Fruit fly (Drosophila melanogaster) whole organism, embryonic: Measurements from ENCODE around the gene CG31650.
A peak's percentile ranks its signal among the peaks of the same experiment; 100 is the strongest.

Experiments used
- ATbp ChIP-seq: fragments of 200-800 bp; sonication (Bioruptor generic); optimal IDR thresholded peaks from 2 replicates; lab custom pipeline; 2017; ENCODE audit warnings: missing biosample characterization, mild to moderate bottlenecking, missing genetic modification characterization, missing genetic modification reagents
- Ada2b ChIP-seq: fragments of 200-800 bp; sonication (Bioruptor generic); IDR thresholded peaks from 2 replicates; pipeline ENCODE4 v1.3.6; 2022; ENCODE audit warnings: missing biosample characterization, missing genetic modification characterization
- Antp ChIP-seq: fragments of 200-800 bp; sonication (Bioruptor generic); optimal IDR thresholded peaks from 3 replicates; lab custom pipeline; 2016; ENCODE audit warnings: missing biosample characterization, missing genetic modification characterization
- Bdp1 ChIP-seq: fragments of 200-800 bp; sonication (Bioruptor generic); optimal IDR thresholded peaks from 3 replicates; lab custom pipeline; 2016; ENCODE audit warnings: missing biosample characterization, missing genetic modification characterization
- CG10979 ChIP-seq: fragments of 200-800 bp; sonication (Bioruptor generic); optimal IDR thresholded peaks from 2 replicates; lab custom pipeline; 2018; ENCODE audit warnings: missing biosample characterization, mild to moderate bottlenecking, missing genetic modification characterization, moderate library complexity
- CG11696 ChIP-seq: fragments of 200-800 bp; sonication (Bioruptor generic); IDR thresholded peaks from 2 replicates; pipeline ENCODE4 v1.3.6; 2022; ENCODE audit warnings: missing biosample characterization, missing genetic modification characterization
- CG1602 ChIP-seq: fragments of 200-800 bp; sonication (Bioruptor generic); optimal IDR thresholded peaks from 3 replicates; lab custom pipeline; 2016; ENCODE audit warnings: missing biosample characterization, missing genetic modification characterization
- CG18262 ChIP-seq: fragments of 200-800 bp; optimal IDR thresholded peaks from 3 replicates; lab custom pipeline; 2019; ENCODE audit warnings: missing biosample characterization, mild to moderate bottlenecking, missing genetic modification characterization, moderate library complexity
- CG31224 ChIP-seq: fragments of 200-800 bp; sonication (Bioruptor generic); IDR thresholded peaks from 2 replicates; pipeline ENCODE4 v1.3.6; 2022; ENCODE audit warnings: missing biosample characterization, missing genetic modification characterization
- CG34376 ChIP-seq: fragments of 200-800 bp; sonication (Bioruptor generic); optimal IDR thresholded peaks from 2 replicates; lab custom pipeline; 2018; ENCODE audit warnings: missing biosample characterization, mild to moderate bottlenecking, missing genetic modification characterization
- CG6272 ChIP-seq: fragments of 200-800 bp; sonication (Bioruptor generic); IDR thresholded peaks from 2 replicates; pipeline ENCODE4 v1.3.6; 2022; ENCODE audit warnings: missing biosample characterization, missing genetic modification characterization
- CG6654 ChIP-seq: fragments of 200-800 bp; sonication (Bioruptor generic); optimal IDR thresholded peaks from 2 replicates; lab custom pipeline; 2017; ENCODE audit warnings: missing biosample characterization, mild to moderate bottlenecking, missing genetic modification characterization
- CG8359 ChIP-seq: fragments of 200-800 bp; sonication (Bioruptor generic); optimal IDR thresholded peaks from 2 replicates; lab custom pipeline; 2017; ENCODE audit warnings: missing biosample characterization, mild to moderate bottlenecking, missing genetic modification characterization, borderline replicate concordance
- CG8765 ChIP-seq: fragments of 200-800 bp; sonication (Bioruptor generic); IDR thresholded peaks from 2 replicates; pipeline ENCODE4 v1.3.6; 2022; ENCODE audit warnings: missing biosample characterization, missing genetic modification characterization
- CG8924 ChIP-seq: fragments of 200-800 bp; optimal IDR thresholded peaks from 3 replicates; lab custom pipeline; 2019; ENCODE audit warnings: missing biosample characterization, mild to moderate bottlenecking, missing genetic modification characterization, moderate library complexity
- CG9437 ChIP-seq: fragments of 200-800 bp; sonication (Bioruptor generic); optimal IDR thresholded peaks from 2 replicates; lab custom pipeline; 2018; ENCODE audit warnings: missing biosample characterization, mild to moderate bottlenecking, missing genetic modification characterization
- CG9609 ChIP-seq: fragments of 200-800 bp; sonication (Bioruptor generic); optimal IDR thresholded peaks from 3 replicates; lab custom pipeline; 2016; ENCODE audit warnings: missing biosample characterization, missing genetic modification characterization
- CrebB ChIP-seq: fragments of 200-800 bp; sonication (Bioruptor generic); optimal IDR thresholded peaks from 3 replicates; lab custom pipeline; 2018; ENCODE audit warnings: missing biosample characterization, mild to moderate bottlenecking, missing genetic modification characterization
- Dbx ChIP-seq: fragments of 200-800 bp; sonication (Bioruptor generic); IDR thresholded peaks from 3 replicates; pipeline ENCODE4 v1.3.6; 2022; ENCODE audit warnings: missing biosample characterization, missing genetic modification characterization
- Dip3 ChIP-seq: fragments of 200-800 bp; sonication (Bioruptor generic); optimal IDR thresholded peaks from 3 replicates; lab custom pipeline; 2016; ENCODE audit warnings: missing biosample characterization, missing genetic modification characterization
- E2f2 ChIP-seq: fragments of 200-800 bp; sonication (Bioruptor generic); IDR thresholded peaks from 2 replicates; pipeline ENCODE4 v1.3.6; 2022; ENCODE audit warnings: missing biosample characterization, missing genetic modification characterization
- ERR ChIP-seq: fragments of 200-800 bp; sonication (Bioruptor generic); optimal IDR thresholded peaks from 2 replicates; lab custom pipeline; 2016; ENCODE audit warnings: missing biosample characterization, missing genetic modification characterization
- Eip74EF ChIP-seq, 2 experiments: fragments of 200-800 bp in 1 of 2; fragments of >200 bp in 1 of 2; sonication (Bioruptor generic) in 1 of 2; optimal IDR thresholded peaks; 2 replicates each; lab custom pipeline; 2017 to 2019; ENCODE audit warnings: missing biosample characterization in 2 of 2, missing genetic modification characterization in 2 of 2, mild to moderate bottlenecking in 1 of 2, moderate library complexity in 1 of 2
- HHEX ChIP-seq: fragments of 200-800 bp; sonication (Bioruptor generic); optimal IDR thresholded peaks from 3 replicates; lab custom pipeline; 2017; ENCODE audit warnings: missing biosample characterization, mild to moderate bottlenecking, missing genetic modification characterization, missing genetic modification reagents
- Hmx ChIP-seq: fragments of 200-800 bp; sonication (Bioruptor generic); optimal IDR thresholded peaks from 2 replicates; lab custom pipeline; 2016; ENCODE audit warnings: missing biosample characterization, missing genetic modification characterization
- Hr51 ChIP-seq, 2 experiments: fragments of 200-800 bp; sonication (Bioruptor generic); optimal IDR thresholded peaks; 2 replicates in 1 of 2; 3 replicates in 1 of 2; lab custom pipeline; 2016 to 2018; ENCODE audit warnings: missing biosample characterization in 2 of 2, missing genetic modification characterization in 2 of 2, mild to moderate bottlenecking in 1 of 2, moderate library complexity in 1 of 2
- Oli ChIP-seq: fragments of 200-800 bp; sonication (Bioruptor generic); optimal IDR thresholded peaks from 2 replicates; lab custom pipeline; 2018; ENCODE audit warnings: missing biosample characterization, mild to moderate bottlenecking, missing genetic modification characterization, moderate library complexity
- Optix ChIP-seq: fragments of 200-800 bp; sonication (Bioruptor generic); IDR thresholded peaks from 3 replicates; pipeline ENCODE4 v1.3.6; 2022; ENCODE audit warnings: missing biosample characterization, missing genetic modification characterization
- PHDP ChIP-seq: fragments of 200-800 bp; sonication (Bioruptor generic); optimal IDR thresholded peaks from 3 replicates; lab custom pipeline; 2018; ENCODE audit warnings: missing biosample characterization, mild to moderate bottlenecking, missing genetic modification characterization, moderate library complexity
- Poxn ChIP-seq: fragments of 200-800 bp; sonication (Bioruptor generic); IDR thresholded peaks from 2 replicates; pipeline ENCODE4 v1.3.6; 2022; ENCODE audit warnings: missing biosample characterization, missing genetic modification characterization
- Sry-δ ChIP-seq: fragments of 200-800 bp; sonication (Bioruptor generic); optimal IDR thresholded peaks from 2 replicates; lab custom pipeline; 2016; ENCODE audit warnings: missing biosample characterization, missing genetic modification characterization
- disco-r ChIP-seq: fragments of 200-800 bp; sonication (Bioruptor generic); optimal IDR thresholded peaks from 2 replicates; lab custom pipeline; 2016; ENCODE audit warnings: missing biosample characterization, missing genetic modification characterization
- ems ChIP-seq: fragments of 200-800 bp; sonication (Bioruptor generic); optimal IDR thresholded peaks from 3 replicates; lab custom pipeline; 2016; ENCODE audit warnings: missing biosample characterization, missing genetic modification characterization
- eve ChIP-seq, 2 experiments: fragments of >200 bp; optimal IDR thresholded peaks; 2 replicates each; lab custom pipeline; 2017; ENCODE audit warnings: missing biosample characterization in 2 of 2, missing genetic modification characterization in 2 of 2
- eyg ChIP-seq: fragments of 200-800 bp; sonication (Bioruptor generic); optimal IDR thresholded peaks from 3 replicates; lab custom pipeline; 2016; ENCODE audit warnings: missing biosample characterization, missing genetic modification characterization
- fd3F ChIP-seq: fragments of 200-800 bp; sonication (Bioruptor generic); optimal IDR thresholded peaks from 2 replicates; lab custom pipeline; 2018; ENCODE audit warnings: missing biosample characterization, mild to moderate bottlenecking, missing genetic modification characterization, moderate library complexity
- gfzf ChIP-seq: fragments of 200-800 bp; sonication (Bioruptor generic); optimal IDR thresholded peaks from 2 replicates; lab custom pipeline; 2016; ENCODE audit warnings: missing biosample characterization, mild to moderate bottlenecking, missing genetic modification characterization, moderate library complexity
- her ChIP-seq: fragments of 200-800 bp; sonication (Bioruptor generic); optimal IDR thresholded peaks from 2 replicates; lab custom pipeline; 2016; ENCODE audit warnings: missing biosample characterization, missing genetic modification characterization
- klu ChIP-seq: fragments of 200-800 bp; sonication (Bioruptor generic); IDR thresholded peaks from 2 replicates; pipeline ENCODE4 v1.3.6; 2022; ENCODE audit warnings: missing biosample characterization, missing genetic modification characterization
- lola ChIP-seq, 3 experiments: fragments of >200 bp in 2 of 3; fragments of 200-800 bp in 1 of 3; sonication (Bioruptor generic) in 1 of 3; optimal IDR thresholded peaks; 2 replicates each; lab custom pipeline; 2017 to 2019; ENCODE audit warnings: missing biosample characterization in 3 of 3, missing genetic modification characterization in 3 of 3, mild to moderate bottlenecking in 1 of 3, moderate library complexity in 1 of 3
- luna ChIP-seq: fragments of 200-800 bp; sonication (Bioruptor generic); optimal IDR thresholded peaks from 2 replicates; lab custom pipeline; 2016; ENCODE audit warnings: missing biosample characterization, missing genetic modification characterization
- onecut ChIP-seq: fragments of 200-800 bp; sonication (Bioruptor generic); IDR thresholded peaks from 2 replicates; pipeline ENCODE4 v1.3.6; 2022; ENCODE audit warnings: missing biosample characterization, missing genetic modification characterization
- pzg ChIP-seq: fragments of 200-800 bp; sonication (Bioruptor generic); optimal IDR thresholded peaks from 3 replicates; lab custom pipeline; 2018; ENCODE audit warnings: missing biosample characterization, mild to moderate bottlenecking, missing genetic modification characterization, moderate library complexity
- ranshi ChIP-seq: fragments of 200-800 bp; sonication (Bioruptor generic); IDR thresholded peaks from 2 replicates; pipeline ENCODE4 v1.3.6; 2022; ENCODE audit warnings: missing biosample characterization, missing genetic modification characterization
- run ChIP-seq: fragments of 200-800 bp; sonication (Bioruptor generic); optimal IDR thresholded peaks from 3 replicates; lab custom pipeline; 2018; ENCODE audit warnings: missing biosample characterization, mild to moderate bottlenecking, missing genetic modification characterization
- seq ChIP-seq: fragments of 200-800 bp; sonication (Bioruptor generic); IDR thresholded peaks from 2 replicates; pipeline ENCODE4 v1.3.6; 2022; ENCODE audit warnings: missing biosample characterization, missing genetic modification characterization
- sob ChIP-seq: fragments of 200-800 bp; sonication (Bioruptor generic); IDR thresholded peaks from 2 replicates; pipeline ENCODE4 v1.3.6; 2022; ENCODE audit warnings: missing biosample characterization, missing genetic modification characterization
- stwl ChIP-seq: fragments of 200-800 bp; sonication (Bioruptor generic); optimal IDR thresholded peaks from 3 replicates; lab custom pipeline; 2018; ENCODE audit warnings: missing biosample characterization, mild to moderate bottlenecking, missing genetic modification characterization, moderate library complexity
- tgo ChIP-seq: fragments of 200-800 bp; sonication (Bioruptor generic); IDR thresholded peaks from 3 replicates; pipeline ENCODE4 v1.3.6; 2022; ENCODE audit warnings: missing biosample characterization, missing genetic modification characterization
- twi ChIP-seq: fragments of 200-800 bp; optimal IDR thresholded peaks from 2 replicates; lab custom pipeline; 2019; ENCODE audit warnings: missing biosample characterization, mild to moderate bottlenecking, missing genetic modification characterization, moderate library complexity
- z ChIP-seq: fragments of 200-800 bp; sonication (Bioruptor generic); IDR thresholded peaks from 3 replicates; pipeline ENCODE4 v1.3.6; 2022; ENCODE audit warnings: missing biosample characterization, missing genetic modification characterization

The CG31650 gene

dm6 chr2L:5010784-5011260 lies 33.7 kb downstream of the CG31650 start, which contains the start of the genes CG31917, Tfb5 and SelT (continued):
- TF ChIP-seq CG9609 (GFP tag; lab: Kevin White, UChicago), result peak; percentile 50
- no peak for TF ChIP-seq CG31224 (GFP tag; lab: Robert Waterston, UW)
- peak; percentile 32; the same call in 1 of the 2 replicates for TF ChIP-seq sob (GFP tag; lab: Robert Waterston, UW)
- peak; percentile 46; the same call in 1 of the 2 replicates for TF ChIP-seq Ada2b (GFP tag; lab: Robert Waterston, UW)
- no peak for TF ChIP-seq Poxn (GFP tag; lab: Robert Waterston, UW)
- 0 out of 2 replicates have a peak, but pooled peaks have one; percentile 11 for TF ChIP-seq E2f2 (GFP tag; lab: Robert Waterston, UW)
- TF ChIP-seq klu, result no peak
- no peak for TF ChIP-seq ranshi (GFP tag; lab: Robert Waterston, UW)
- peak; percentile 15 for TF ChIP-seq Oli (tag; lab: Kevin White, UChicago)
- TF ChIP-seq luna (GFP tag; lab: Kevin White, UChicago), result no peak
- TF ChIP-seq z, result no peak
- TF ChIP-seq CG6272 (GFP tag; lab: Robert Waterston, UW), result no peak
- peak; percentile 25 for TF ChIP-seq ERR (GFP tag; lab: Kevin White, UChicago)
- no peak for TF ChIP-seq CG6654 (GFP tag; lab: Kevin White, UChicago)
- peak; percentile 24 for TF ChIP-seq her
- TF ChIP-seq CrebB (tag; lab: Kevin White, UChicago), result peak; percentile 1
- no peak for TF ChIP-seq CG18262 (tag; lab: Kevin White, UChicago)
- peak; percentile 57; the same call in 1 of the 2 replicates for TF ChIP-seq onecut (GFP tag; lab: Robert Waterston, UW)
- TF ChIP-seq pzg (GFP tag; lab: Kevin White, UChicago), result peak; percentile 83
- no peak for TF ChIP-seq eve (GFP tag; optimal IDR thresholded peaks at IDR 0.05; lab: Kevin White, UChicago)
- TF ChIP-seq Optix (GFP tag; lab: Robert Waterston, UW), result no peak
- peak; percentile 57 to 65 for TF ChIP-seq Hr51 (GFP tag; optimal IDR thresholded peaks at IDR 0.05; lab: Kevin White, UChicago)
- peak; percentile 55 for TF ChIP-seq Antp (GFP tag; lab: Kevin White, UChicago)
- TF ChIP-seq Hmx (GFP tag; lab: Kevin White, UChicago), result no peak
- no peak for TF ChIP-seq CG11696
- no peak for TF ChIP-seq eyg (GFP tag; lab: Kevin White, UChicago)
- peak; percentile 50 for TF ChIP-seq twi
- no peak for TF ChIP-seq ATbp
- peak; percentile 49 for TF ChIP-seq stwl (tag; lab: Kevin White, UChicago)
- no peak for TF ChIP-seq CG9437 (GFP tag; lab: Kevin White, UChicago)
- TF ChIP-seq Eip74EF (GFP tag; optimal IDR thresholded peaks at IDR 0.05; lab: Kevin White, UChicago), result peak in 1 of 2 experiments; percentile 4
- no peak for TF ChIP-seq gfzf (GFP tag; lab: Kevin White, UChicago)
- TF ChIP-seq CG1602, result peak; percentile 55
- peak; percentile 54 for TF ChIP-seq fd3F (GFP tag; lab: Kevin White, UChicago)
- peak; percentile 3 for TF ChIP-seq CG34376 (GFP tag; lab: Kevin White, UChicago)
- no peak for TF ChIP-seq Bdp1 (GFP tag; lab: Kevin White, UChicago)
- peak; percentile 55 for TF ChIP-seq disco-r (GFP tag; lab: Kevin White, UChicago)
- no peak for TF ChIP-seq seq (GFP tag; lab: Robert Waterston, UW)
- no peak for TF ChIP-seq run (tag; lab: Kevin White, UChicago)
- no peak for TF ChIP-seq CG8765 (GFP tag; lab: Robert Waterston, UW)
- TF ChIP-seq CG10979 (tag; lab: Kevin White, UChicago), result peak; percentile 39
- 0 out of 3 replicates have a peak, but pooled peaks have one; percentile 11 for TF ChIP-seq Dbx (GFP tag; lab: Robert Waterston, UW)
- peak in 1 of 3 experiments; percentile 50 for TF ChIP-seq lola (GFP tag; optimal IDR thresholded peaks at IDR 0.05; lab: Kevin White, UChicago)
- no peak for TF ChIP-seq CG8359 (GFP tag; lab: Kevin White, UChicago)
- peak; percentile 68 for TF ChIP-seq PHDP
- TF ChIP-seq Dip3 (GFP tag; lab: Kevin White, UChicago), result peak; percentile 29
- peak; percentile 43; the same call in 1 of the 3 replicates for TF ChIP-seq tgo (GFP tag; lab: Robert Waterston, UW)
- TF ChIP-seq HHEX (GFP tag; lab: Kevin White, UChicago), result peak; percentile 25
- TF ChIP-seq Sry-δ (GFP tag; lab: Kevin White, UChicago), result peak; percentile 91
- TF ChIP-seq ems (GFP tag; lab: Kevin White, UChicago), result peak; percentile 8
- TF ChIP-seq CG8924, result peak; percentile 62
